Fruit fly (Drosophila melanogaster) whole organism, embryonic: ENCODE results near the gene CG43999.
A peak's percentile ranks its signal among the peaks of the same experiment; 100 is the strongest.

Experiments
- Bdp1 ChIP-seq: fragments of 200-800 bp; sonication (Bioruptor generic); optimal IDR thresholded peaks from 3 replicates; lab custom pipeline; 2016; ENCODE audit warnings: missing biosample characterization, missing genetic modification characterization
- BtbVII ChIP-seq: fragments of 200-800 bp; sonication (Bioruptor generic); optimal IDR thresholded peaks from 3 replicates; lab custom pipeline; 2017; ENCODE audit warnings: missing biosample characterization, mild to moderate bottlenecking, missing genetic modification characterization
- CG1024 ChIP-seq: fragments of 200-800 bp; sonication (Bioruptor generic); IDR thresholded peaks from 2 replicates; pipeline ENCODE4 v1.3.6; 2022; ENCODE audit warnings: missing biosample characterization, missing genetic modification characterization
- CG10462 ChIP-seq: fragments of 200-800 bp; sonication (Bioruptor generic); optimal IDR thresholded peaks from 2 replicates; lab custom pipeline; 2016; ENCODE audit warnings: missing biosample characterization, missing genetic modification characterization
- CG10959 ChIP-seq: fragments of 200-800 bp; sonication (Bioruptor generic); IDR thresholded peaks from 2 replicates; pipeline ENCODE4 v1.3.6; 2022; ENCODE audit warnings: missing biosample characterization, missing genetic modification characterization
- CG13424 ChIP-seq: fragments of 200-800 bp; sonication (Bioruptor generic); optimal IDR thresholded peaks from 2 replicates; lab custom pipeline; 2019; ENCODE audit warnings: missing biosample characterization, mild to moderate bottlenecking, missing genetic modification characterization, moderate library complexity
- CG14667 ChIP-seq: fragments of 200-800 bp; sonication (Bioruptor generic); IDR thresholded peaks from 2 replicates; pipeline ENCODE4 v1.3.6; 2022; ENCODE audit warnings: missing biosample characterization, missing genetic modification characterization
- CG14860 ChIP-seq: fragments of 200-800 bp; sonication (Bioruptor generic); IDR thresholded peaks from 3 replicates; pipeline ENCODE4 v1.3.6; 2022; ENCODE audit warnings: missing biosample characterization, missing genetic modification characterization; ENCODE audit not compliant: partially characterized antibody
- CG15011 ChIP-seq: fragments of 200-800 bp; sonication (Bioruptor generic); optimal IDR thresholded peaks from 3 replicates; lab custom pipeline; 2018; ENCODE audit warnings: missing biosample characterization, mild to moderate bottlenecking, missing genetic modification characterization
- CG15514 ChIP-seq: fragments of 200-800 bp; sonication (Bioruptor generic); optimal IDR thresholded peaks from 3 replicates; lab custom pipeline; 2017; ENCODE audit warnings: missing biosample characterization, missing genetic modification characterization, mild to moderate bottlenecking, moderate library complexity, missing genetic modification reagents
- CG17385 ChIP-seq: fragments of 200-800 bp; sonication (Bioruptor generic); optimal IDR thresholded peaks from 3 replicates; lab custom pipeline; 2018; ENCODE audit warnings: missing biosample characterization, mild to moderate bottlenecking, missing genetic modification characterization
- CG18262 ChIP-seq: fragments of 200-800 bp; optimal IDR thresholded peaks from 3 replicates; lab custom pipeline; 2019; ENCODE audit warnings: missing biosample characterization, mild to moderate bottlenecking, missing genetic modification characterization, moderate library complexity
- CG31388 ChIP-seq: fragments of 200-800 bp; sonication (Bioruptor generic); optimal IDR thresholded peaks from 2 replicates; lab custom pipeline; 2016; ENCODE audit warnings: missing biosample characterization, missing genetic modification characterization
- CG33557 ChIP-seq: fragments of 200-800 bp; sonication (Bioruptor generic); optimal IDR thresholded peaks from 2 replicates; lab custom pipeline; 2019; ENCODE audit warnings: missing biosample characterization, mild to moderate bottlenecking, missing genetic modification characterization, moderate library complexity
- CG3407 ChIP-seq: fragments of 200-800 bp; sonication (Bioruptor generic); optimal IDR thresholded peaks from 2 replicates; lab custom pipeline; 2018; ENCODE audit warnings: missing biosample characterization, mild to moderate bottlenecking, missing genetic modification characterization
- CG3847 ChIP-seq: fragments of 200-800 bp; sonication (Bioruptor generic); IDR thresholded peaks from 2 replicates; pipeline ENCODE4 v1.3.6; 2022; ENCODE audit warnings: missing biosample characterization, missing genetic modification characterization
- CG4360 ChIP-seq: fragments of 200-800 bp; sonication (Bioruptor generic); IDR thresholded peaks from 2 replicates; pipeline ENCODE4 v1.3.6; 2022; ENCODE audit warnings: missing biosample characterization, missing genetic modification characterization
- CG43689 ChIP-seq: fragments of 200-800 bp; sonication (Bioruptor generic); IDR thresholded peaks from 2 replicates; pipeline ENCODE4 v1.3.6; 2022; ENCODE audit warnings: missing biosample characterization, missing genetic modification characterization
- CG4404 ChIP-seq: fragments of 200-800 bp; sonication (Bioruptor generic); IDR thresholded peaks from 2 replicates; pipeline ENCODE4 v1.3.6; 2022; ENCODE audit warnings: missing biosample characterization, missing genetic modification characterization
- CG5953 ChIP-seq: fragments of 200-800 bp; sonication (Bioruptor generic); IDR thresholded peaks from 2 replicates; pipeline ENCODE4 v1.3.6; 2022; ENCODE audit warnings: missing biosample characterization, missing genetic modification characterization
- CG7357 ChIP-seq: fragments of 200-800 bp; sonication (Bioruptor generic); IDR thresholded peaks from 3 replicates; pipeline ENCODE4 v1.3.6; 2022; ENCODE audit warnings: missing biosample characterization, missing genetic modification characterization
- CG8290 ChIP-seq, 3 experiments: fragments of 200-800 bp; sonication (Bioruptor generic); optimal IDR thresholded peaks; 2 replicates each; lab custom pipeline; 2016 to 2019; ENCODE audit warnings: missing biosample characterization in 3 of 3, missing genetic modification characterization in 3 of 3, mild to moderate bottlenecking in 2 of 3, moderate library complexity in 1 of 3
- CG9609 ChIP-seq: fragments of 200-800 bp; sonication (Bioruptor generic); optimal IDR thresholded peaks from 3 replicates; lab custom pipeline; 2016; ENCODE audit warnings: missing biosample characterization, missing genetic modification characterization
- CG9797 ChIP-seq: fragments of 200-800 bp; sonication (Bioruptor generic); optimal IDR thresholded peaks from 3 replicates; lab custom pipeline; 2018; ENCODE audit warnings: missing biosample characterization, mild to moderate bottlenecking, missing genetic modification characterization
- Camta ChIP-seq: fragments of 200-800 bp; sonication (Bioruptor generic); optimal IDR thresholded peaks from 2 replicates; lab custom pipeline; 2016; ENCODE audit warnings: missing biosample characterization, missing genetic modification characterization
- Deaf1 ChIP-seq: fragments of 200-800 bp; optimal IDR thresholded peaks from 3 replicates; lab custom pipeline; 2019; ENCODE audit warnings: missing biosample characterization, mild to moderate bottlenecking, missing genetic modification characterization, moderate library complexity
- Dref ChIP-seq: fragments of 200-800 bp; sonication (Bioruptor generic); IDR thresholded peaks from 2 replicates; pipeline ENCODE4 v1.3.6; 2022; ENCODE audit warnings: missing biosample characterization, missing genetic modification characterization
- Drgx ChIP-seq: fragments of 200-800 bp; sonication (Bioruptor generic); IDR thresholded peaks from 2 replicates; pipeline ENCODE4 v1.3.6; 2022; ENCODE audit warnings: missing biosample characterization, missing genetic modification characterization
- GATAe ChIP-seq: fragments of 200-800 bp; sonication (Bioruptor generic); conservative IDR thresholded peaks from 2 replicates; pipeline ENCODE4 v1.3.6; 2022; ENCODE audit warnings: missing biosample characterization, missing genetic modification characterization
- Jarid2 ChIP-seq: fragments of 200-800 bp; sonication (Bioruptor generic); optimal IDR thresholded peaks from 3 replicates; lab custom pipeline; 2017; ENCODE audit warnings: mild to moderate bottlenecking, missing biosample characterization, missing genetic modification reagents, missing genetic modification characterization
- Lhr ChIP-seq: fragments of 200-800 bp; sonication (Bioruptor generic); optimal IDR thresholded peaks from 3 replicates; lab custom pipeline; 2017; ENCODE audit warnings: mild to moderate bottlenecking, missing biosample characterization, missing genetic modification reagents, missing genetic modification characterization
- Lim3 ChIP-seq: fragments of 200-800 bp; sonication (Bioruptor generic); IDR thresholded peaks from 2 replicates; pipeline ENCODE4 v1.3.6; 2022; ENCODE audit warnings: missing biosample characterization, missing genetic modification characterization
- Lpt ChIP-seq: fragments of >200 bp; optimal IDR thresholded peaks from 2 replicates; lab custom pipeline; 2018; ENCODE audit warnings: missing biosample characterization, missing genetic modification characterization
- MESR4 ChIP-seq: fragments of 200-800 bp; sonication (Bioruptor generic); optimal IDR thresholded peaks from 2 replicates; lab custom pipeline; 2018; ENCODE audit warnings: missing biosample characterization, mild to moderate bottlenecking, missing genetic modification characterization, moderate library complexity
- Mad ChIP-seq: fragments of 200-800 bp; sonication (Bioruptor generic); optimal IDR thresholded peaks from 2 replicates; lab custom pipeline; 2016; ENCODE audit warnings: missing biosample characterization, missing genetic modification characterization
- Nf-YB ChIP-seq: fragments of 200-800 bp; sonication (Bioruptor generic); optimal IDR thresholded peaks from 3 replicates; lab custom pipeline; 2019; ENCODE audit warnings: missing biosample characterization, mild to moderate bottlenecking, missing genetic modification characterization, moderate library complexity
- Poxn ChIP-seq: fragments of 200-800 bp; sonication (Bioruptor generic); IDR thresholded peaks from 2 replicates; pipeline ENCODE4 v1.3.6; 2022; ENCODE audit warnings: missing biosample characterization, missing genetic modification characterization
- amos ChIP-seq: fragments of 200-800 bp; sonication (Bioruptor generic); IDR thresholded peaks from 2 replicates; pipeline ENCODE4 v1.3.6; 2022; ENCODE audit warnings: missing biosample characterization, missing genetic modification characterization; ENCODE audit not compliant: partially characterized antibody
- eyg ChIP-seq: fragments of 200-800 bp; sonication (Bioruptor generic); optimal IDR thresholded peaks from 3 replicates; lab custom pipeline; 2016; ENCODE audit warnings: missing biosample characterization, missing genetic modification characterization
- gfzf ChIP-seq: fragments of 200-800 bp; sonication (Bioruptor generic); optimal IDR thresholded peaks from 2 replicates; lab custom pipeline; 2016; ENCODE audit warnings: missing biosample characterization, mild to moderate bottlenecking, missing genetic modification characterization, moderate library complexity
- hkb ChIP-seq, 2 experiments: fragments of 200-800 bp in 1 of 2; fragments of >200 bp in 1 of 2; sonication (Bioruptor generic) in 1 of 2; IDR thresholded peaks in 1 of 2; optimal IDR thresholded peaks in 1 of 2; 2 replicates each; pipeline versions ENCODE4 v1.3.6 to Lab custom; 2017 to 2022; ENCODE audit warnings: missing biosample characterization in 1 of 2, missing genetic modification characterization in 1 of 2
- jumu ChIP-seq: fragments of 200-800 bp; sonication (Bioruptor generic); optimal IDR thresholded peaks from 3 replicates; lab custom pipeline; 2016; ENCODE audit warnings: missing biosample characterization, missing genetic modification characterization
- klu ChIP-seq: fragments of 200-800 bp; sonication (Bioruptor generic); IDR thresholded peaks from 2 replicates; pipeline ENCODE4 v1.3.6; 2022; ENCODE audit warnings: missing biosample characterization, missing genetic modification characterization
- luna ChIP-seq: fragments of 200-800 bp; sonication (Bioruptor generic); optimal IDR thresholded peaks from 2 replicates; lab custom pipeline; 2016; ENCODE audit warnings: missing biosample characterization, missing genetic modification characterization
- pan ChIP-seq, 4 experiments: fragments of >200 bp in 3 of 4; fragments of 200-800 bp in 1 of 4; sonication (Bioruptor generic) in 1 of 4; optimal IDR thresholded peaks in 3 of 4; IDR thresholded peaks in 1 of 4; 2 replicates each; pipeline versions ENCODE4 v1.3.6 to Lab custom; 2017 to 2022; ENCODE audit warnings: missing biosample characterization in 2 of 4, missing genetic modification characterization in 2 of 4, mixed read lengths in 1 of 4
- seq ChIP-seq: fragments of 200-800 bp; sonication (Bioruptor generic); IDR thresholded peaks from 2 replicates; pipeline ENCODE4 v1.3.6; 2022; ENCODE audit warnings: missing biosample characterization, missing genetic modification characterization
- sna ChIP-seq: fragments of 200-800 bp; sonication (Bioruptor generic); IDR thresholded peaks from 2 replicates; pipeline ENCODE4 v1.3.6; 2022; ENCODE audit warnings: missing biosample characterization, missing genetic modification characterization; ENCODE audit not compliant: partially characterized antibody
- sob ChIP-seq: fragments of 200-800 bp; sonication (Bioruptor generic); IDR thresholded peaks from 2 replicates; pipeline ENCODE4 v1.3.6; 2022; ENCODE audit warnings: missing biosample characterization, missing genetic modification characterization
- stc ChIP-seq: fragments of 200-800 bp; sonication (Bioruptor generic); IDR thresholded peaks from 2 replicates; pipeline ENCODE4 v1.3.6; 2022; ENCODE audit warnings: missing biosample characterization, missing genetic modification characterization

The CG43999 gene

dm6 chr3R:23928950-23929602 is at the start of gene CG43999, which contains the start of the genes CG43998 and CG31142:
Gene CG43999 (minus strand): TSS chr3R:23929000.
Gene CG43998 (minus strand): TSS chr3R:23929000.
Gene CG31142 (plus strand): TSS chr3R:23929243.
- TF ChIP-seq CG15514 (no peak), CG33557 (no peak), Dref (GFP tag; lab: Robert Waterston, UW) (no peak), CG3407 (GFP tag; lab: Kevin White, UChicago) (no peak), sna (GFP tag; lab: Robert Waterston, UW) (no peak), stc (GFP tag; lab: Robert Waterston, UW) (no peak), Lpt (GFP tag; lab: Kevin White, UChicago) (no peak), CG8290 (GFP tag; optimal IDR thresholded peaks at IDR 0.05; lab: Kevin White, UChicago) (no peak), CG8290 (tag; optimal IDR thresholded peaks at IDR 0.05; lab: Kevin White, UChicago) (peak in 1 of 2 experiments; percentile 43), CG13424 (tag; lab: Kevin White, UChicago) (no peak), Lim3 (GFP tag; lab: Robert Waterston, UW) (no peak), CG10959 (GFP tag; lab: Robert Waterston, UW) (no peak), pan (optimal IDR thresholded peaks at IDR 0.05; lab: Kevin White, UChicago) (no peak), pan (GFP tag; optimal IDR thresholded peaks at IDR 0.05 in 1 of 2, IDR thresholded peaks at IDR 0.05 in 1 of 2) (no peak), sob (peak; percentile 17; the same call in 1 of the 2 replicates), hkb (optimal IDR thresholded peaks at IDR 0.05; lab: Kevin White, UChicago) (no peak), hkb (GFP tag; IDR thresholded peaks at IDR 0.05; lab: Robert Waterston, UW) (no peak), luna (GFP tag; lab: Kevin White, UChicago) (no peak), Deaf1 (tag; lab: Kevin White, UChicago) (no peak), jumu (GFP tag; lab: Kevin White, UChicago) (no peak), CG10462 (no peak), amos (GFP tag; lab: Robert Waterston, UW) (no peak), MESR4 (GFP tag; lab: Kevin White, UChicago) (peak; percentile 13), Mad (GFP tag; lab: Kevin White, UChicago) (no peak), Poxn (no peak), gfzf (GFP tag; lab: Kevin White, UChicago) (peak; percentile 76), CG9609 (GFP tag; lab: Kevin White, UChicago) (no peak), CG9797 (GFP tag; lab: Kevin White, UChicago) (peak; percentile 45), CG3847 (no peak; the same call in 1 of the 2 replicates), eyg (GFP tag; lab: Kevin White, UChicago) (no peak), BtbVII (GFP tag; lab: Kevin White, UChicago) (no peak), CG31388 (GFP tag; lab: Kevin White, UChicago) (no peak), CG1024 (GFP tag; lab: Robert Waterston, UW) (no peak), CG43689 (GFP tag; lab: Robert Waterston, UW) (no peak), CG7357 (GFP tag; lab: Robert Waterston, UW) (no peak), CG4360 (GFP tag; lab: Robert Waterston, UW) (no peak), CG14667 (GFP tag; lab: Robert Waterston, UW) (no peak), CG15011 (GFP tag; lab: Kevin White, UChicago) (no peak), GATAe (GFP tag; lab: Robert Waterston, UW) (no peak), CG5953 (GFP tag; lab: Robert Waterston, UW) (no peak), CG14860 (no peak), CG4404 (GFP tag; lab: Robert Waterston, UW) (no peak), Nf-YB (no peak), Camta (no peak), CG18262 (tag; lab: Kevin White, UChicago) (no peak), Lhr (no peak), seq (GFP tag; lab: Robert Waterston, UW) (no peak), klu (GFP tag; lab: Robert Waterston, UW) (no peak), Bdp1 (GFP tag; lab: Kevin White, UChicago) (no peak), Drgx (no peak), Jarid2 (GFP tag; lab: Kevin White, UChicago) (no peak), CG17385 (GFP tag; lab: Kevin White, UChicago) (peak; percentile 10)
